Worm (Caenorhabditis elegans) whole organism, mixed stage, embryonic: ENCODE data around the gene igdb-2.
"Not testable (repeated sequence)": the region's sequence is repeated elsewhere in the genome, so short reads cannot be mapped to it uniquely, and the experiment has no call there.

Source experiments
- ceh-39 ChIP-seq: fragments of 150-350 bp; optimal IDR thresholded peaks from 2 replicates; lab custom pipeline; 2014; ENCODE audit warnings: missing biosample characterization, missing genetic modification characterization
- ceh-83 ChIP-seq: fragments of 200-800 bp; sonication (Bioruptor generic); optimal IDR thresholded peaks from 2 replicates; lab custom pipeline; 2018; ENCODE audit warnings: mild to moderate bottlenecking, missing genetic modification characterization, missing compliant biosample characterization
- elt-3 ChIP-seq: fragments of 150-350 bp; optimal IDR thresholded peaks from 2 replicates; lab custom pipeline; 2014; ENCODE audit warnings: missing biosample characterization, missing genetic modification characterization
- lin-13 ChIP-seq: fragments of 150-350 bp; optimal IDR thresholded peaks from 2 replicates; lab custom pipeline; 2014; ENCODE audit warnings: missing biosample characterization, missing genetic modification characterization
- mep-1 ChIP-seq: fragments of 150-350 bp; optimal IDR thresholded peaks from 2 replicates; lab custom pipeline; 2017; ENCODE audit warnings: missing biosample characterization, missing genetic modification reagents, missing genetic modification characterization, inconsistent platforms
- nhr-76 ChIP-seq: sonication (generic microtip); optimal IDR thresholded peaks from 2 replicates; lab custom pipeline; 2017; ENCODE audit warnings: missing biosample characterization, missing genetic modification characterization
- pha-4 ChIP-seq: fragments of 150-350 bp; optimal IDR thresholded peaks from 2 replicates; lab custom pipeline; 2018; ENCODE audit warnings: missing biosample characterization, missing genetic modification reagents, missing genetic modification characterization
- sem-2 ChIP-seq: fragments of 200-800 bp; sonication (Bioruptor generic); optimal IDR thresholded peaks from 2 replicates; lab custom pipeline; 2018; ENCODE audit warnings: mild to moderate bottlenecking, missing genetic modification characterization, missing compliant biosample characterization
- snpc-4 ChIP-seq: fragments of 150-350 bp; optimal IDR thresholded peaks from 2 replicates; lab custom pipeline; 2014; ENCODE audit warnings: missing biosample characterization, missing genetic modification characterization
- unc-62 ChIP-seq: fragments of 150-350 bp; optimal IDR thresholded peaks from 2 replicates; lab custom pipeline; 2014; ENCODE audit warnings: missing biosample characterization, missing genetic modification reagents, missing genetic modification characterization

ce11 chrIV:12478711-12479110, 10.3 kb downstream of the igdb-2 start, which contains the start of gene igdb-1:
- TF ChIP-seq unc-62 (GFP tag; lab: Kevin White, UChicago); pha-4 (tag; lab: Kevin White, UChicago); mep-1 (tag; lab: Kevin White, UChicago); elt-3 (tag; lab: Kevin White, UChicago); sem-2 (GFP tag; lab: Kevin White, UChicago); lin-13 (tag; lab: Kevin White, UChicago); ceh-39; nhr-76; ceh-83 (GFP tag; lab: Kevin White, UChicago); snpc-4 (tag; lab: Kevin White, UChicago): not testable (repeated sequence)
